Worm (Caenorhabditis elegans) whole organism, L4 larva: Measurements from ENCODE around the gene C29E4.13.

Experiments
- R02D3.7 ChIP-seq: fragments of 150-350 bp; sonication (generic microtip); optimal IDR thresholded peaks from 3 replicates; lab custom pipeline; 2014; ENCODE audit warnings: missing biosample characterization, missing genetic modification characterization
- T26A8.4 ChIP-seq: fragments of 200-800 bp; sonication (Bioruptor generic); IDR thresholded peaks from 2 replicates; pipeline ENCODE4 v1.3.6; 2022; ENCODE audit warnings: missing genetic modification characterization, missing compliant biosample characterization
- Y105C5A.15 ChIP-seq: fragments of 200-800 bp; sonication (Bioruptor generic); IDR thresholded peaks from 2 replicates; pipeline ENCODE4 v1.3.6; 2022; ENCODE audit warnings: missing genetic modification characterization, missing compliant biosample characterization
- ceh-32 ChIP-seq: sonication (generic microtip); optimal IDR thresholded peaks from 2 replicates; lab custom pipeline; 2016; ENCODE audit warnings: mild to moderate bottlenecking, missing genetic modification characterization, missing compliant biosample characterization; ENCODE audit not compliant: poor library complexity
- ceh-44 ChIP-seq: fragments of 200-800 bp; sonication (Bioruptor generic); IDR thresholded peaks from 2 replicates; pipeline ENCODE4 v1.3.6; 2022; ENCODE audit warnings: missing genetic modification reagents, missing genetic modification characterization, missing compliant biosample characterization
- cey-2 ChIP-seq: sonication (generic microtip); optimal IDR thresholded peaks from 3 replicates; lab custom pipeline; 2017; ENCODE audit warnings: missing genetic modification characterization, mild to moderate bottlenecking, missing compliant biosample characterization, antibody characterized with exemption, borderline replicate concordance; ENCODE audit not compliant: insufficient read depth
- daf-12 ChIP-seq: fragments of 150-350 bp; optimal IDR thresholded peaks from 2 replicates; lab custom pipeline; 2014; ENCODE audit warnings: missing biosample characterization, missing genetic modification reagents, missing genetic modification characterization
- daf-16 ChIP-seq, 3 experiments: sonication (generic microtip); optimal IDR thresholded peaks; 2 replicates each; lab custom pipeline; 2016 to 2017; ENCODE audit warnings: missing genetic modification characterization in 3 of 3, missing genetic modification reagents in 3 of 3, mild to moderate bottlenecking in 2 of 3, missing compliant biosample characterization in 2 of 3, missing biosample characterization in 1 of 3, moderate library complexity in 1 of 3
- duxl-1 ChIP-seq: sonication (generic microtip); optimal IDR thresholded peaks from 2 replicates; lab custom pipeline; 2016; ENCODE audit warnings: mild to moderate bottlenecking, missing genetic modification characterization, moderate library complexity, missing compliant biosample characterization; ENCODE audit not compliant: poor library complexity
- dve-1 ChIP-seq: sonication (generic microtip); optimal IDR thresholded peaks from 2 replicates; lab custom pipeline; 2017; ENCODE audit warnings: antibody characterized with exemption, mild to moderate bottlenecking, missing genetic modification characterization, missing compliant biosample characterization; ENCODE audit not compliant: insufficient read depth
- hif-1 ChIP-seq, 2 experiments: sonication (generic microtip); optimal IDR thresholded peaks; 2 replicates each; lab custom pipeline; 2016 to 2017; ENCODE audit warnings: missing compliant biosample characterization in 2 of 2, missing genetic modification characterization in 2 of 2, missing genetic modification reagents in 2 of 2, missing genotype in 2 of 2, mild to moderate bottlenecking in 1 of 2
- hlh-30 ChIP-seq: sonication (generic microtip); optimal IDR thresholded peaks from 2 replicates; lab custom pipeline; 2017; ENCODE audit warnings: antibody characterized with exemption, mild to moderate bottlenecking, missing genetic modification characterization, missing compliant biosample characterization; ENCODE audit not compliant: insufficient read depth
- hmg-1.1 ChIP-seq: fragments of 200-800 bp; sonication (Bioruptor generic); IDR thresholded peaks from 2 replicates; pipeline ENCODE4 v1.3.6; 2022; ENCODE audit warnings: missing genetic modification reagents, missing genetic modification characterization, missing compliant biosample characterization
- jun-1 ChIP-seq: fragments of 150-350 bp; optimal IDR thresholded peaks from 2 replicates; lab custom pipeline; 2014; ENCODE audit warnings: missing biosample characterization, missing genetic modification reagents, missing genetic modification characterization
- lin-1 ChIP-seq: fragments of 200-800 bp; sonication (Bioruptor generic); IDR thresholded peaks from 2 replicates; pipeline ENCODE4 v1.3.6; 2022; ENCODE audit warnings: missing genetic modification reagents, missing genetic modification characterization, missing compliant biosample characterization
- lin-13 ChIP-seq: fragments of 150-350 bp; optimal IDR thresholded peaks from 2 replicates; lab custom pipeline; 2014; ENCODE audit warnings: missing biosample characterization, missing genetic modification reagents, missing genetic modification characterization
- lin-15B ChIP-seq: fragments of 150-350 bp; sonication (generic microtip); optimal IDR thresholded peaks from 3 replicates; lab custom pipeline; 2014; ENCODE audit warnings: missing biosample characterization, missing genetic modification characterization
- lin-29 ChIP-seq: fragments of 200-800 bp; sonication (Bioruptor generic); IDR thresholded peaks from 2 replicates; pipeline ENCODE4 v1.3.6; 2022; ENCODE audit warnings: missing genetic modification reagents, missing genetic modification characterization, missing compliant biosample characterization
- lin-38 ChIP-seq: fragments of 200-800 bp; sonication (Bioruptor generic); IDR thresholded peaks from 2 replicates; pipeline ENCODE4 v1.3.6; 2022; ENCODE audit warnings: missing genetic modification reagents, missing genetic modification characterization, missing compliant biosample characterization
- lir-3 ChIP-seq: sonication (generic microtip); optimal IDR thresholded peaks from 2 replicates; lab custom pipeline; 2016; ENCODE audit warnings: mild to moderate bottlenecking, missing genetic modification characterization, missing compliant biosample characterization
- madf-5 ChIP-seq, 2 experiments: fragments of 200-800 bp; sonication (Bioruptor generic); IDR thresholded peaks; 2 replicates each; pipeline ENCODE4 v1.3.6; 2022; ENCODE audit warnings: missing compliant biosample characterization in 2 of 2, missing genetic modification characterization in 2 of 2
- mep-1 ChIP-seq: fragments of 150-350 bp; sonication (generic microtip); optimal IDR thresholded peaks from 3 replicates; lab custom pipeline; 2014; ENCODE audit warnings: missing biosample characterization, missing genetic modification characterization
- nhr-25 ChIP-seq: sonication (generic microtip); optimal IDR thresholded peaks from 2 replicates; lab custom pipeline; 2017; ENCODE audit warnings: missing genetic modification characterization, mild to moderate bottlenecking, missing compliant biosample characterization, antibody characterized with exemption, moderate library complexity, borderline replicate concordance; ENCODE audit not compliant: insufficient read depth
- nhr-6 ChIP-seq: fragments of 150-350 bp; optimal IDR thresholded peaks from 2 replicates; lab custom pipeline; 2014; ENCODE audit warnings: missing biosample characterization, missing genetic modification characterization
- nhr-77 ChIP-seq: fragments of 150-350 bp; optimal IDR thresholded peaks from 2 replicates; lab custom pipeline; 2014; ENCODE audit warnings: missing biosample characterization, missing genetic modification characterization
- php-3 ChIP-seq: fragments of 200-800 bp; sonication (Bioruptor generic); IDR thresholded peaks from 2 replicates; pipeline ENCODE4 v1.3.6; 2022; ENCODE audit warnings: missing genetic modification reagents, missing genetic modification characterization, missing compliant biosample characterization
- saeg-2 ChIP-seq: fragments of 200-800 bp; sonication (Bioruptor generic); IDR thresholded peaks from 2 replicates; pipeline ENCODE4 v1.3.6; 2022; ENCODE audit warnings: missing genetic modification reagents, missing genetic modification characterization, missing compliant biosample characterization
- set-16 ChIP-seq: fragments of 200-800 bp; sonication (Bioruptor generic); IDR thresholded peaks from 2 replicates; pipeline ENCODE4 v1.3.6; 2022; ENCODE audit warnings: missing genetic modification reagents, missing genetic modification characterization, missing compliant biosample characterization
- skn-1 ChIP-seq: fragments of 150-350 bp; optimal IDR thresholded peaks from 2 replicates; lab custom pipeline; 2014; ENCODE audit warnings: missing biosample characterization, missing genetic modification characterization
- snpc-4 ChIP-seq: fragments of 150-350 bp; optimal IDR thresholded peaks from 2 replicates; lab custom pipeline; 2014; ENCODE audit warnings: missing biosample characterization, missing genetic modification characterization
- spr-1 ChIP-seq: sonication (generic microtip); optimal IDR thresholded peaks from 2 replicates; lab custom pipeline; 2016; ENCODE audit warnings: mild to moderate bottlenecking, missing genetic modification characterization, missing compliant biosample characterization
- spr-3 ChIP-seq: fragments of 200-800 bp; sonication (Bioruptor generic); optimal IDR thresholded peaks from 2 replicates; lab custom pipeline; 2018; ENCODE audit warnings: mild to moderate bottlenecking, missing genetic modification characterization, missing compliant biosample characterization
- tag-97 ChIP-seq: fragments of 200-800 bp; sonication (Bioruptor generic); IDR thresholded peaks from 2 replicates; pipeline ENCODE4 v1.3.6; 2022; ENCODE audit warnings: missing genetic modification characterization, missing compliant biosample characterization
- zag-1 ChIP-seq: fragments of 150-350 bp; optimal IDR thresholded peaks from 2 replicates; lab custom pipeline; 2014; ENCODE audit warnings: missing biosample characterization, missing genetic modification characterization
- zfp-3 ChIP-seq: fragments of 200-800 bp; sonication (Bioruptor generic); conservative IDR thresholded peaks from 2 replicates; pipeline ENCODE4 v1.3.6; 2022; ENCODE audit warnings: missing genetic modification reagents, missing genetic modification characterization, missing compliant biosample characterization
- zip-11 ChIP-seq: fragments of 200-800 bp; sonication (Bioruptor generic); IDR thresholded peaks from 2 replicates; pipeline ENCODE4 v1.3.6; 2022; ENCODE audit warnings: missing genetic modification characterization, missing compliant biosample characterization
- zip-2 ChIP-seq: fragments of 150-350 bp; optimal IDR thresholded peaks from 2 replicates; lab custom pipeline; 2014; ENCODE audit warnings: missing biosample characterization, missing genetic modification characterization
- ztf-7 ChIP-seq: fragments of 150-350 bp; optimal IDR thresholded peaks from 2 replicates; lab custom pipeline; 2014; ENCODE audit warnings: missing biosample characterization, missing genetic modification characterization

The C29E4.13 gene

ce11 chrIII:7891573-7892306, 36.8 kb downstream of the C29E4.13 start, which contains the start of the genes ZK688.5 and fahd-1 (continued):
- TF ChIP-seq lin-1 (GFP tag; lab: Robert Waterston, UW) (peak; percentile 69), Y105C5A.15 (GFP tag; lab: Robert Waterston, UW) (no peak), zip-2 (tag; lab: Kevin White, UChicago) (no peak), zfp-3 (no peak), R02D3.7 (tag; lab: Kevin White, UChicago) (no peak), zag-1 (no peak), nhr-6 (tag; lab: Kevin White, UChicago) (peak; percentile 47), daf-12 (no peak), hif-1 (tag; optimal IDR thresholded peaks at IDR 0.05; lab: Kevin White, UChicago) (peak in 1 of 2 experiments; percentile 68), php-3 (0 out of 2 replicates have a peak, but pooled peaks have one; percentile 25), duxl-1 (tag; lab: Kevin White, UChicago) (no peak), spr-3 (GFP tag; lab: Kevin White, UChicago) (no peak), hlh-30 (tag; lab: Kevin White, UChicago) (peak; percentile 84), zip-11 (no peak), madf-5 (GFP tag; IDR thresholded peaks at IDR 0.05; lab: Robert Waterston, UW) (no peak), lir-3 (tag; lab: Kevin White, UChicago) (no peak), snpc-4 (no peak), skn-1 (tag; lab: Kevin White, UChicago) (no peak), spr-1 (tag; lab: Kevin White, UChicago) (peak; percentile 22), hmg-1.1 (GFP tag; lab: Robert Waterston, UW) (peak; percentile 92), set-16 (GFP tag; lab: Robert Waterston, UW) (no peak; the same call in 1 of the 2 replicates), ceh-32 (tag; lab: Kevin White, UChicago) (no peak), jun-1 (no peak), tag-97 (GFP tag; lab: Robert Waterston, UW) (no peak), ceh-44 (GFP tag; lab: Robert Waterston, UW) (no peak), daf-16 (GFP tag; optimal IDR thresholded peaks at IDR 0.05; lab: Kevin White, UChicago) (no peak), daf-16 (tag; optimal IDR thresholded peaks at IDR 0.05; lab: Kevin White, UChicago) (peak; percentile 58), lin-13 (GFP tag; lab: Kevin White, UChicago) (no peak), T26A8.4 (GFP tag; lab: Robert Waterston, UW) (peak; percentile 18; the same call in 1 of the 2 replicates), nhr-77 (tag; lab: Kevin White, UChicago) (no peak), ztf-7 (no peak), lin-15B (tag; lab: Kevin White, UChicago) (no peak), lin-29 (GFP tag; lab: Robert Waterston, UW) (no peak)
- TF ChIP-seq, all 104 proteins: peak for 36

ce11 chrIII:7889036-7889435, 39.5 kb downstream of the C29E4.13 start:
- TF ChIP-seq nhr-6 (tag; lab: Kevin White, UChicago): no peak
- TF ChIP-seq nhr-25: no peak
- TF ChIP-seq saeg-2 (GFP tag; lab: Robert Waterston, UW): no peak
- TF ChIP-seq lin-38 (GFP tag; lab: Robert Waterston, UW): no peak
- TF ChIP-seq cey-2 (tag; lab: Kevin White, UChicago): no peak
- TF ChIP-seq hif-1 (tag; optimal IDR thresholded peaks at IDR 0.05; lab: Kevin White, UChicago): no peak

ce11 chrIII:7884863-7885262, 43.7 kb downstream of the C29E4.13 start, which contains the start of gene ZK688.11:
Gene ZK688.11, minus strand, starts transcription at chrIII:7884963.
- no peak for TF ChIP-seq daf-12
- TF ChIP-seq mep-1 (tag; lab: Kevin White, UChicago): peak; percentile 27
- peak; percentile 3 for TF ChIP-seq dve-1 (tag; lab: Kevin White, UChicago)
